Fruit fly (Drosophila melanogaster) whole organism, embryonic: ENCODE results near the gene CG5104.

Source experiments
- Atf-2 ChIP-seq: fragments of 200-800 bp; sonication (Bioruptor generic); optimal IDR thresholded peaks from 2 replicates; lab custom pipeline; 2016; ENCODE audit warnings: missing biosample characterization, missing genetic modification characterization
- Bdp1 ChIP-seq: fragments of 200-800 bp; sonication (Bioruptor generic); optimal IDR thresholded peaks from 3 replicates; lab custom pipeline; 2016; ENCODE audit warnings: missing biosample characterization, missing genetic modification characterization
- Bgb ChIP-seq: fragments of 200-800 bp; sonication (Bioruptor generic); IDR thresholded peaks from 2 replicates; pipeline ENCODE4 v1.3.6; 2022; ENCODE audit warnings: missing biosample characterization, missing genetic modification characterization; ENCODE audit not compliant: partially characterized antibody
- BtbVII ChIP-seq: fragments of 200-800 bp; sonication (Bioruptor generic); optimal IDR thresholded peaks from 3 replicates; lab custom pipeline; 2017; ENCODE audit warnings: missing biosample characterization, mild to moderate bottlenecking, missing genetic modification characterization
- CG1024 ChIP-seq: fragments of 200-800 bp; sonication (Bioruptor generic); IDR thresholded peaks from 2 replicates; pipeline ENCODE4 v1.3.6; 2022; ENCODE audit warnings: missing biosample characterization, missing genetic modification characterization
- CG12236 ChIP-seq: fragments of 200-800 bp; sonication (Bioruptor generic); optimal IDR thresholded peaks from 2 replicates; lab custom pipeline; 2016; ENCODE audit warnings: missing biosample characterization, missing genetic modification characterization
- CG13894 ChIP-seq: fragments of 200-800 bp; sonication (Bioruptor generic); optimal IDR thresholded peaks from 3 replicates; lab custom pipeline; 2018; ENCODE audit warnings: missing biosample characterization, mild to moderate bottlenecking, missing genetic modification characterization, moderate library complexity
- CG14441 ChIP-seq: fragments of 200-800 bp; sonication (Bioruptor generic); IDR thresholded peaks from 2 replicates; pipeline ENCODE4 v1.3.6; 2022; ENCODE audit warnings: missing biosample characterization, missing genetic modification characterization
- CG1529 ChIP-seq: fragments of 200-800 bp; sonication (Bioruptor generic); optimal IDR thresholded peaks from 3 replicates; lab custom pipeline; 2018; ENCODE audit warnings: missing biosample characterization, missing genetic modification characterization
- CG15514 ChIP-seq: fragments of 200-800 bp; sonication (Bioruptor generic); optimal IDR thresholded peaks from 3 replicates; lab custom pipeline; 2017; ENCODE audit warnings: missing biosample characterization, missing genetic modification characterization, mild to moderate bottlenecking, moderate library complexity, missing genetic modification reagents
- CG17568 ChIP-seq: fragments of 200-800 bp; sonication (Bioruptor generic); optimal IDR thresholded peaks from 2 replicates; lab custom pipeline; 2018; ENCODE audit warnings: missing biosample characterization, mild to moderate bottlenecking, missing genetic modification characterization, moderate library complexity
- CG17829 ChIP-seq: fragments of 200-800 bp; optimal IDR thresholded peaks from 2 replicates; lab custom pipeline; 2019; ENCODE audit warnings: missing biosample characterization, mild to moderate bottlenecking, missing genetic modification characterization, moderate library complexity
- CG18599 ChIP-seq: fragments of 200-800 bp; sonication (Bioruptor generic); optimal IDR thresholded peaks from 3 replicates; lab custom pipeline; 2017; ENCODE audit warnings: missing biosample characterization, missing genetic modification characterization, mild to moderate bottlenecking, moderate library complexity, missing genetic modification reagents
- CG2116 ChIP-seq: fragments of 200-800 bp; sonication (Bioruptor generic); optimal IDR thresholded peaks from 3 replicates; lab custom pipeline; 2018; ENCODE audit warnings: missing biosample characterization, mild to moderate bottlenecking, missing genetic modification characterization
- CG2678 ChIP-seq: fragments of 200-800 bp; sonication (Bioruptor generic); optimal IDR thresholded peaks from 3 replicates; lab custom pipeline; 2019; ENCODE audit warnings: missing biosample characterization, mild to moderate bottlenecking, missing genetic modification characterization, moderate library complexity
- CG2875 ChIP-seq: fragments of 200-800 bp; sonication (Bioruptor generic); optimal IDR thresholded peaks from 2 replicates; lab custom pipeline; 2017; ENCODE audit warnings: missing biosample characterization, mild to moderate bottlenecking, missing genetic modification characterization, missing genetic modification reagents
- CG3838 ChIP-seq: fragments of 200-800 bp; sonication (Bioruptor generic); optimal IDR thresholded peaks from 3 replicates; lab custom pipeline; 2016; ENCODE audit warnings: missing biosample characterization, missing genetic modification characterization
- Dad ChIP-seq: fragments of 200-800 bp; sonication (Bioruptor generic); optimal IDR thresholded peaks from 3 replicates; lab custom pipeline; 2016; ENCODE audit warnings: missing biosample characterization, missing genetic modification characterization
- Dll ChIP-seq: fragments of 200-800 bp; sonication (Bioruptor generic); IDR thresholded peaks from 4 replicates; pipeline ENCODE4 v1.3.6; 2022; ENCODE audit warnings: missing biosample characterization, missing genetic modification characterization; ENCODE audit not compliant: partially characterized antibody
- Elba2 ChIP-seq: fragments of 200-800 bp; sonication (Bioruptor generic); optimal IDR thresholded peaks from 3 replicates; lab custom pipeline; 2016; ENCODE audit warnings: missing biosample characterization, missing genetic modification characterization
- Fer3 ChIP-seq: fragments of 200-800 bp; sonication (Bioruptor generic); optimal IDR thresholded peaks from 2 replicates; lab custom pipeline; 2018; ENCODE audit warnings: missing biosample characterization, mild to moderate bottlenecking, missing genetic modification characterization, moderate library complexity
- Gug ChIP-seq: fragments of 200-800 bp; sonication (Bioruptor generic); IDR thresholded peaks from 4 replicates; pipeline ENCODE4 v1.3.6; 2022; ENCODE audit warnings: missing biosample characterization, missing genetic modification characterization
- H15 ChIP-seq: fragments of 200-800 bp; sonication (Bioruptor generic); IDR thresholded peaks from 3 replicates; pipeline ENCODE4 v1.3.6; 2022; ENCODE audit warnings: missing biosample characterization, missing genetic modification characterization
- Hr39 ChIP-seq: fragments of >200 bp; optimal IDR thresholded peaks from 2 replicates; lab custom pipeline; 2017
- Hr78 ChIP-seq, 2 experiments: fragments of 200-800 bp in 1 of 2; fragments of >200 bp in 1 of 2; sonication (Bioruptor generic) in 1 of 2; optimal IDR thresholded peaks; 2 replicates each; lab custom pipeline; 2017 to 2019; ENCODE audit warnings: missing biosample characterization in 2 of 2, missing genetic modification characterization in 2 of 2, mild to moderate bottlenecking in 1 of 2, moderate library complexity in 1 of 2
- MBD-R2 ChIP-seq: fragments of 200-800 bp; sonication (Bioruptor generic); IDR thresholded peaks from 2 replicates; pipeline ENCODE4 v1.3.6; 2022; ENCODE audit warnings: missing biosample characterization, missing genetic modification characterization
- MTF-1 ChIP-seq: fragments of 200-800 bp; sonication (Bioruptor generic); optimal IDR thresholded peaks from 2 replicates; lab custom pipeline; 2018; ENCODE audit warnings: missing biosample characterization, mild to moderate bottlenecking, missing genetic modification characterization, borderline replicate concordance
- Mad ChIP-seq: fragments of 200-800 bp; sonication (Bioruptor generic); optimal IDR thresholded peaks from 2 replicates; lab custom pipeline; 2016; ENCODE audit warnings: missing biosample characterization, missing genetic modification characterization
- Nf-YB ChIP-seq: fragments of 200-800 bp; sonication (Bioruptor generic); optimal IDR thresholded peaks from 3 replicates; lab custom pipeline; 2019; ENCODE audit warnings: missing biosample characterization, mild to moderate bottlenecking, missing genetic modification characterization, moderate library complexity
- Pdp1 ChIP-seq, 2 experiments: fragments of 200-800 bp; sonication (Bioruptor generic); optimal IDR thresholded peaks; 3 replicates each; lab custom pipeline; 2016; ENCODE audit warnings: missing biosample characterization in 2 of 2, missing genetic modification characterization in 2 of 2, mild to moderate bottlenecking in 1 of 2, moderate library complexity in 1 of 2
- Poxn ChIP-seq: fragments of 200-800 bp; sonication (Bioruptor generic); IDR thresholded peaks from 2 replicates; pipeline ENCODE4 v1.3.6; 2022; ENCODE audit warnings: missing biosample characterization, missing genetic modification characterization
- Side ChIP-seq: fragments of 200-800 bp; sonication (Bioruptor generic); optimal IDR thresholded peaks from 2 replicates; lab custom pipeline; 2016; ENCODE audit warnings: missing biosample characterization, missing genetic modification characterization
- chif ChIP-seq, 2 experiments: fragments of 200-800 bp; sonication (Bioruptor generic); optimal IDR thresholded peaks; 3 replicates each; lab custom pipeline; 2016; ENCODE audit warnings: missing biosample characterization in 2 of 2, missing genetic modification characterization in 2 of 2
- chn ChIP-seq: fragments of 200-800 bp; sonication (Bioruptor generic); optimal IDR thresholded peaks from 2 replicates; lab custom pipeline; 2016; ENCODE audit warnings: missing biosample characterization, missing genetic modification characterization
- dmrt99B ChIP-seq: fragments of 200-800 bp; sonication (Bioruptor generic); optimal IDR thresholded peaks from 2 replicates; lab custom pipeline; 2018; ENCODE audit warnings: missing biosample characterization, mild to moderate bottlenecking, missing genetic modification characterization, moderate library complexity
- dpn ChIP-seq, 2 experiments: fragments of 200-800 bp; sonication (Bioruptor generic); optimal IDR thresholded peaks; 3 replicates each; lab custom pipeline; 2016; ENCODE audit warnings: missing biosample characterization in 2 of 2, missing genetic modification characterization in 2 of 2
- grn ChIP-seq: fragments of 200-800 bp; sonication (Bioruptor generic); optimal IDR thresholded peaks from 3 replicates; lab custom pipeline; 2017; ENCODE audit warnings: missing biosample characterization, missing genetic modification characterization
- hbn ChIP-seq: fragments of 200-800 bp; sonication (Bioruptor generic); IDR thresholded peaks from 2 replicates; pipeline ENCODE4 v1.3.6; 2022; ENCODE audit warnings: missing biosample characterization, missing genetic modification characterization; ENCODE audit not compliant: partially characterized antibody
- nmo ChIP-seq: fragments of 200-800 bp; sonication (Bioruptor generic); optimal IDR thresholded peaks from 2 replicates; lab custom pipeline; 2018; ENCODE audit warnings: missing biosample characterization, mild to moderate bottlenecking, missing genetic modification characterization, moderate library complexity
- odd ChIP-seq: fragments of 200-800 bp; sonication (Bioruptor generic); optimal IDR thresholded peaks from 2 replicates; lab custom pipeline; 2017; ENCODE audit warnings: missing biosample characterization, mild to moderate bottlenecking, missing genetic modification characterization
- onecut ChIP-seq: fragments of 200-800 bp; sonication (Bioruptor generic); IDR thresholded peaks from 2 replicates; pipeline ENCODE4 v1.3.6; 2022; ENCODE audit warnings: missing biosample characterization, missing genetic modification characterization
- otp ChIP-seq: fragments of 200-800 bp; sonication (Bioruptor generic); IDR thresholded peaks from 3 replicates; pipeline ENCODE4, ENCODE4 v1.3.6; 2022; ENCODE audit warnings: missing biosample characterization, missing genetic modification characterization
- pum ChIP-seq: fragments of 200-800 bp; sonication (Bioruptor generic); optimal IDR thresholded peaks from 2 replicates; lab custom pipeline; 2016; ENCODE audit warnings: missing biosample characterization, missing genetic modification characterization
- pzg ChIP-seq: fragments of 200-800 bp; sonication (Bioruptor generic); optimal IDR thresholded peaks from 3 replicates; lab custom pipeline; 2018; ENCODE audit warnings: missing biosample characterization, mild to moderate bottlenecking, missing genetic modification characterization, moderate library complexity
- rib ChIP-seq: fragments of 200-800 bp; sonication (Bioruptor generic); IDR thresholded peaks from 2 replicates; pipeline ENCODE4 v1.3.6; 2022; ENCODE audit warnings: missing biosample characterization, missing genetic modification characterization
- schlank ChIP-seq: fragments of 200-800 bp; sonication (Bioruptor generic); optimal IDR thresholded peaks from 2 replicates; lab custom pipeline; 2018; ENCODE audit warnings: missing biosample characterization, mild to moderate bottlenecking, missing genetic modification characterization
- slp2 ChIP-seq: fragments of 200-800 bp; sonication (Bioruptor generic); optimal IDR thresholded peaks from 2 replicates; lab custom pipeline; 2016; ENCODE audit warnings: missing biosample characterization, missing genetic modification characterization
- so ChIP-seq: fragments of 200-800 bp; sonication (Bioruptor generic); IDR thresholded peaks from 3 replicates; pipeline ENCODE4 v1.3.6; 2022; ENCODE audit warnings: missing biosample characterization, missing genetic modification characterization
- tin ChIP-seq: fragments of 200-800 bp; sonication (Bioruptor generic); optimal IDR thresholded peaks from 3 replicates; lab custom pipeline; 2016; ENCODE audit warnings: missing biosample characterization, missing genetic modification characterization

Gene CG5104

DNA sequence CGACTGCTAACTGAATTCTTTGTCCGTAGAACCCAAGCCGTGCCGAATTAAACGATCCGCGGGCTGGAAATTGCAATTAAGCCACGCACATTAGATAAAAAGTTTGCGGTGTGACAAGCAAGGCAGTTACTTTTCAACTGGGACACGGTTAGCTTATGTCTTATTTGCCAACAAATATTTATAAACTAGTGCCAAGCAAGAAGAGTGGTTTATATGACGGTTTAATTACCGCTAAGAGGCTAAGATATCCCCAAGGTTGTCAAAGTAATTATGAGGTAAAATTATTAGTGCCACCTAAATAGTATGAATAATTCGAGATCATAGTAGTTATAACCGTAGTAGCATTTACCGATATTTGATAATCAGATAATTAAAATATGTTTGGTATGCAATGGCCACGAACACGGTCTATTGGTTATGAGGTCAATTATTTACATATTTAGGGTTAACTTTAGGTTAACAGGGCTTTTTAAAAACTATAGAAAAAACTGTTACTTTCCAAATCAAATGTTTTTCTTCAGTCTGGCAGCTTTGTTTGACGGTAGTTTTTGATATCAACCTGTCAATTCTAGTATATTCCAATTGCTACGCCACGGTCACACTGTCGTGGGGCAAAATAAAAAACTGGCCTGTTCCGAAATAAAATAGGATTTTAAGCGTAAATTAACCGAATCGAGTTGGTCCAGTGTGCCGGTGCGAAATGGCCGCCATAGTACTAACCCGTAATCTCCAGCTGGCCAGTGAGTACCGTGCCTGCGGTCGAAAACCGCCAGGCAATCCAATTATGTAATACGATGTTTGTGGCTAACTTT lies 25.8 kb upstream of the CG5104 start, which contains the start of gene ZnT77C (continued):
- TF ChIP-seq CG2116 (peak; percentile 44), pzg (peak; percentile 80), CG17829 (tag; lab: Kevin White, UChicago) (peak; percentile 6), BtbVII (GFP tag; lab: Kevin White, UChicago) (no peak), Atf-2 (no peak), hbn (GFP tag; lab: Robert Waterston, UW) (no peak), chif (GFP tag; optimal IDR thresholded peaks at IDR 0.05; lab: Kevin White, UChicago) (no peak), nmo (peak; percentile 9), schlank (tag; lab: Kevin White, UChicago) (no peak), Pdp1 (GFP tag; optimal IDR thresholded peaks at IDR 0.05; lab: Kevin White, UChicago) (peak in 1 of 2 experiments; percentile 97), Bgb (no peak), Mad (GFP tag; lab: Kevin White, UChicago) (no peak), pum (GFP tag; lab: Kevin White, UChicago) (no peak), Dad (GFP tag; lab: Kevin White, UChicago) (no peak), Poxn (GFP tag; lab: Robert Waterston, UW) (no peak), Gug (no peak), CG12236 (no peak), Bdp1 (GFP tag; lab: Kevin White, UChicago) (no peak), MTF-1 (GFP tag; lab: Kevin White, UChicago) (no peak), CG13894 (tag; lab: Kevin White, UChicago) (peak; percentile 47), CG2875 (GFP tag; lab: Kevin White, UChicago) (no peak), onecut (GFP tag; lab: Robert Waterston, UW) (no peak), slp2 (GFP tag; lab: Kevin White, UChicago) (no peak), so (GFP tag; lab: Robert Waterston, UW) (no peak), odd (no peak), CG17568 (no peak), dpn (GFP tag; optimal IDR thresholded peaks at IDR 0.05; lab: Kevin White, UChicago) (no peak), CG14441 (no peak), Hr39 (lab: Kevin White, UChicago) (no peak), grn (no peak), Elba2 (GFP tag; lab: Kevin White, UChicago) (no peak), H15 (GFP tag; lab: Robert Waterston, UW) (no peak), CG1024 (no peak), tin (GFP tag; lab: Kevin White, UChicago) (no peak), CG18599 (GFP tag; lab: Kevin White, UChicago) (no peak), Side (GFP tag; lab: Kevin White, UChicago) (no peak), CG3838 (GFP tag; lab: Kevin White, UChicago) (no peak), Fer3 (tag; lab: Kevin White, UChicago) (no peak), Dll (GFP tag; lab: Robert Waterston, UW) (0 out of 4 replicates have a peak, but pooled peaks have one; percentile 14), MBD-R2 (GFP tag; lab: Robert Waterston, UW) (peak; percentile 60), rib (GFP tag; lab: Robert Waterston, UW) (no peak), otp (GFP tag; lab: Robert Waterston, UW) (no peak), dmrt99B (tag; lab: Kevin White, UChicago) (no peak), CG2678 (tag; lab: Kevin White, UChicago) (peak; percentile 32), Nf-YB (GFP tag; lab: Kevin White, UChicago) (no peak), CG15514 (GFP tag; lab: Kevin White, UChicago) (peak; percentile 3), Hr78 (GFP tag; optimal IDR thresholded peaks at IDR 0.05; lab: Kevin White, UChicago) (no peak), CG1529 (no peak), chn (GFP tag; lab: Kevin White, UChicago) (no peak)
